Fruit fly (Drosophila melanogaster) whole organism, embryonic: ENCODE measurements around the gene crc.

Experiments
- Ada2b ChIP-seq: fragments of 200-800 bp; sonication (Bioruptor generic); IDR thresholded peaks from 2 replicates; pipeline ENCODE4 v1.3.6; 2022; ENCODE audit warnings: missing biosample characterization, missing genetic modification characterization
- Atf-2 ChIP-seq: fragments of 200-800 bp; sonication (Bioruptor generic); optimal IDR thresholded peaks from 2 replicates; lab custom pipeline; 2016; ENCODE audit warnings: missing biosample characterization, missing genetic modification characterization
- CG10274 ChIP-seq: fragments of 200-800 bp; sonication (Bioruptor generic); optimal IDR thresholded peaks from 3 replicates; lab custom pipeline; 2017; ENCODE audit warnings: missing biosample characterization, mild to moderate bottlenecking, missing genetic modification characterization
- CG10543 ChIP-seq: fragments of 200-800 bp; sonication (Bioruptor generic); optimal IDR thresholded peaks from 3 replicates; lab custom pipeline; 2017; ENCODE audit warnings: missing biosample characterization, mild to moderate bottlenecking, missing genetic modification characterization, moderate library complexity
- CG10654 ChIP-seq: fragments of 200-800 bp; sonication (Bioruptor generic); optimal IDR thresholded peaks from 2 replicates; lab custom pipeline; 2016; ENCODE audit warnings: missing biosample characterization, missing genetic modification characterization
- CG12769 ChIP-seq: fragments of 200-800 bp; sonication (Bioruptor generic); optimal IDR thresholded peaks from 2 replicates; lab custom pipeline; 2019; ENCODE audit warnings: missing biosample characterization, mild to moderate bottlenecking, missing genetic modification characterization, moderate library complexity
- CG13424 ChIP-seq: fragments of 200-800 bp; sonication (Bioruptor generic); optimal IDR thresholded peaks from 2 replicates; lab custom pipeline; 2019; ENCODE audit warnings: missing biosample characterization, mild to moderate bottlenecking, missing genetic modification characterization, moderate library complexity
- CG13624 ChIP-seq: fragments of 200-800 bp; sonication (Bioruptor generic); optimal IDR thresholded peaks from 2 replicates; lab custom pipeline; 2016; ENCODE audit warnings: missing biosample characterization, missing genetic modification characterization
- CG14667 ChIP-seq: fragments of 200-800 bp; sonication (Bioruptor generic); IDR thresholded peaks from 2 replicates; pipeline ENCODE4 v1.3.6; 2022; ENCODE audit warnings: missing biosample characterization, missing genetic modification characterization
- CG1602 ChIP-seq: fragments of 200-800 bp; sonication (Bioruptor generic); optimal IDR thresholded peaks from 3 replicates; lab custom pipeline; 2016; ENCODE audit warnings: missing biosample characterization, missing genetic modification characterization
- CG2199 ChIP-seq: fragments of 200-800 bp; sonication (Bioruptor generic); IDR thresholded peaks from 3 replicates; pipeline ENCODE4 v1.3.6; 2022; ENCODE audit warnings: missing biosample characterization, missing genetic modification characterization
- CG2889 ChIP-seq: fragments of 200-800 bp; sonication (Bioruptor generic); IDR thresholded peaks from 3 replicates; pipeline ENCODE4 v1.3.6; 2022; ENCODE audit warnings: missing biosample characterization, missing genetic modification characterization
- CG32532 ChIP-seq: fragments of 200-800 bp; sonication (Bioruptor generic); IDR thresholded peaks from 2 replicates; pipeline ENCODE4 v1.3.6; 2022; ENCODE audit warnings: missing biosample characterization, missing genetic modification characterization
- Dbx ChIP-seq: fragments of 200-800 bp; sonication (Bioruptor generic); IDR thresholded peaks from 3 replicates; pipeline ENCODE4 v1.3.6; 2022; ENCODE audit warnings: missing biosample characterization, missing genetic modification characterization
- Ets65A ChIP-seq: fragments of 200-800 bp; sonication (Bioruptor generic); peaks from one replicate; lab custom pipeline; 2016; ENCODE audit warnings: missing biosample characterization, missing genetic modification characterization
- GATAe ChIP-seq: fragments of 200-800 bp; sonication (Bioruptor generic); conservative IDR thresholded peaks from 2 replicates; pipeline ENCODE4 v1.3.6; 2022; ENCODE audit warnings: missing biosample characterization, missing genetic modification characterization
- HLHmδ ChIP-seq: fragments of 200-800 bp; sonication (Bioruptor generic); optimal IDR thresholded peaks from 2 replicates; lab custom pipeline; 2018; ENCODE audit warnings: missing biosample characterization, mild to moderate bottlenecking, missing genetic modification characterization, moderate library complexity
- Hr78 ChIP-seq, 2 experiments: fragments of 200-800 bp in 1 of 2; fragments of >200 bp in 1 of 2; sonication (Bioruptor generic) in 1 of 2; optimal IDR thresholded peaks; 2 replicates each; lab custom pipeline; 2017 to 2019; ENCODE audit warnings: missing biosample characterization in 2 of 2, missing genetic modification characterization in 2 of 2, mild to moderate bottlenecking in 1 of 2, moderate library complexity in 1 of 2
- MBD-R2 ChIP-seq: fragments of 200-800 bp; sonication (Bioruptor generic); IDR thresholded peaks from 2 replicates; pipeline ENCODE4 v1.3.6; 2022; ENCODE audit warnings: missing biosample characterization, missing genetic modification characterization
- Med ChIP-seq: fragments of 200-800 bp; sonication (Bioruptor generic); peaks from one replicate; lab custom pipeline; 2016; ENCODE audit warnings: missing biosample characterization, missing genetic modification characterization, mild to moderate bottlenecking, inconsistent platforms, moderate library complexity
- Meics ChIP-seq: fragments of 200-800 bp; sonication (Bioruptor generic); optimal IDR thresholded peaks from 2 replicates; lab custom pipeline; 2017; ENCODE audit warnings: missing biosample characterization, mild to moderate bottlenecking, missing genetic modification characterization
- Pdp1 ChIP-seq, 2 experiments: fragments of 200-800 bp; sonication (Bioruptor generic); optimal IDR thresholded peaks; 3 replicates each; lab custom pipeline; 2016; ENCODE audit warnings: missing biosample characterization in 2 of 2, missing genetic modification characterization in 2 of 2, mild to moderate bottlenecking in 1 of 2, moderate library complexity in 1 of 2
- Six4 ChIP-seq: fragments of 200-800 bp; sonication (Bioruptor generic); optimal IDR thresholded peaks from 2 replicates; lab custom pipeline; 2016; ENCODE audit warnings: missing biosample characterization, missing genetic modification characterization
- YL-1 ChIP-seq: fragments of 200-800 bp; sonication (Bioruptor generic); optimal IDR thresholded peaks from 3 replicates; lab custom pipeline; 2017; ENCODE audit warnings: missing biosample characterization, mild to moderate bottlenecking, missing genetic modification characterization
- chinmo ChIP-seq: fragments of 200-800 bp; sonication (Bioruptor generic); IDR thresholded peaks from 4 replicates; pipeline ENCODE4 v1.3.6; 2022; ENCODE audit warnings: missing biosample characterization, missing genetic modification characterization; ENCODE audit not compliant: partially characterized antibody
- cwo ChIP-seq: fragments of 200-800 bp; sonication (Bioruptor generic); optimal IDR thresholded peaks from 3 replicates; lab custom pipeline; 2017; ENCODE audit warnings: missing biosample characterization, missing genetic modification characterization, mild to moderate bottlenecking, moderate library complexity, missing genetic modification reagents
- dysf ChIP-seq: fragments of 200-800 bp; sonication (Bioruptor generic); IDR thresholded peaks from 3 replicates; pipeline ENCODE4 v1.3.6; 2022; ENCODE audit warnings: missing biosample characterization, missing genetic modification characterization
- ftz-f1 ChIP-seq: fragments of 200-800 bp; sonication (Bioruptor generic); optimal IDR thresholded peaks from 2 replicates; lab custom pipeline; 2016; ENCODE audit warnings: missing biosample characterization, missing genetic modification characterization
- grn ChIP-seq: fragments of 200-800 bp; sonication (Bioruptor generic); optimal IDR thresholded peaks from 3 replicates; lab custom pipeline; 2017; ENCODE audit warnings: missing biosample characterization, missing genetic modification characterization
- ham ChIP-seq: fragments of 200-800 bp; sonication (Bioruptor generic); IDR thresholded peaks from 2 replicates; pipeline ENCODE4 v1.3.6; 2022; ENCODE audit warnings: missing biosample characterization, missing genetic modification characterization
- lbe ChIP-seq: fragments of 200-800 bp; sonication (Bioruptor generic); optimal IDR thresholded peaks from 2 replicates; lab custom pipeline; 2016; ENCODE audit warnings: missing biosample characterization, mild to moderate bottlenecking, missing genetic modification characterization
- mirr ChIP-seq: fragments of 200-800 bp; sonication (Bioruptor generic); optimal IDR thresholded peaks from 3 replicates; lab custom pipeline; 2018; ENCODE audit warnings: missing biosample characterization, mild to moderate bottlenecking, missing genetic modification characterization
- onecut ChIP-seq: fragments of 200-800 bp; sonication (Bioruptor generic); IDR thresholded peaks from 2 replicates; pipeline ENCODE4 v1.3.6; 2022; ENCODE audit warnings: missing biosample characterization, missing genetic modification characterization
- pfk ChIP-seq: fragments of 200-800 bp; sonication (Bioruptor generic); optimal IDR thresholded peaks from 2 replicates; lab custom pipeline; 2018; ENCODE audit warnings: missing biosample characterization, mild to moderate bottlenecking, missing genetic modification characterization, moderate library complexity
- rib ChIP-seq: fragments of 200-800 bp; sonication (Bioruptor generic); IDR thresholded peaks from 2 replicates; pipeline ENCODE4 v1.3.6; 2022; ENCODE audit warnings: missing biosample characterization, missing genetic modification characterization
- schlank ChIP-seq: fragments of 200-800 bp; sonication (Bioruptor generic); optimal IDR thresholded peaks from 2 replicates; lab custom pipeline; 2018; ENCODE audit warnings: missing biosample characterization, mild to moderate bottlenecking, missing genetic modification characterization
- sd ChIP-seq: fragments of 200-800 bp; sonication (Bioruptor generic); optimal IDR thresholded peaks from 3 replicates; lab custom pipeline; 2018; ENCODE audit warnings: missing biosample characterization, mild to moderate bottlenecking, missing genetic modification characterization, moderate library complexity
- sens ChIP-seq: fragments of 200-800 bp; sonication (Bioruptor generic); peaks from one replicate; lab custom pipeline; 2016; ENCODE audit warnings: missing biosample characterization, missing genetic modification characterization
- shn ChIP-seq: fragments of 200-800 bp; sonication (Bioruptor generic); optimal IDR thresholded peaks from 3 replicates; lab custom pipeline; 2016; ENCODE audit warnings: missing biosample characterization, missing genetic modification characterization
- sisA ChIP-seq: fragments of 200-800 bp; sonication (Bioruptor generic); IDR thresholded peaks from 2 replicates; pipeline ENCODE4 v1.3.6; 2022; ENCODE audit warnings: missing biosample characterization, missing genetic modification characterization
- slp2 ChIP-seq: fragments of 200-800 bp; sonication (Bioruptor generic); optimal IDR thresholded peaks from 2 replicates; lab custom pipeline; 2016; ENCODE audit warnings: missing biosample characterization, missing genetic modification characterization
- sug ChIP-seq: fragments of 200-800 bp; optimal IDR thresholded peaks from 2 replicates; lab custom pipeline; 2019; ENCODE audit warnings: missing biosample characterization, mild to moderate bottlenecking, missing genetic modification characterization, moderate library complexity
- tin ChIP-seq: fragments of 200-800 bp; sonication (Bioruptor generic); optimal IDR thresholded peaks from 3 replicates; lab custom pipeline; 2016; ENCODE audit warnings: missing biosample characterization, missing genetic modification characterization
- tna ChIP-seq: fragments of 200-800 bp; sonication (Bioruptor generic); IDR thresholded peaks from 2 replicates; pipeline ENCODE4 v1.3.6; 2022; ENCODE audit warnings: missing biosample characterization, missing genetic modification characterization; ENCODE audit not compliant: partially characterized antibody
- ttk ChIP-seq: fragments of 200-800 bp; sonication (Bioruptor generic); IDR thresholded peaks from 2 replicates; pipeline ENCODE4 v2.1.2; 2022; ENCODE audit warnings: missing biosample characterization, missing genetic modification characterization

The crc gene

dm6 chr2L:21303655-21304532 lies 6.8 kb upstream of the crc start (continued):
- TF ChIP-seq Dbx (no peak), grn (GFP tag; lab: Kevin White, UChicago) (peak; percentile 15), CG10543 (GFP tag; lab: Kevin White, UChicago) (peak; percentile 67), mirr (GFP tag; lab: Kevin White, UChicago) (peak; percentile 70), GATAe (GFP tag; lab: Robert Waterston, UW) (peak; percentile 23; the same call in 1 of the 2 replicates), sd (tag; lab: Kevin White, UChicago) (peak; percentile 52), CG13624 (peak; percentile 5), Med (GFP tag; lab: Kevin White, UChicago) (peak; percentile 92), CG12769 (tag; lab: Kevin White, UChicago) (peak; percentile 13), CG10274 (GFP tag; lab: Kevin White, UChicago) (peak; percentile 93), CG1602 (GFP tag; lab: Kevin White, UChicago) (no peak)

- TF ChIP-seq sens (GFP tag; lab: Kevin White, UChicago) (peak; percentile 22), sd (tag; lab: Kevin White, UChicago) (peak; percentile 55), Six4 (GFP tag; lab: Kevin White, UChicago) (no peak), sisA (no peak), Pdp1 (GFP tag; optimal IDR thresholded peaks at IDR 0.05; lab: Kevin White, UChicago) (peak in 1 of 2 experiments; percentile 90), MBD-R2 (GFP tag; lab: Robert Waterston, UW) (no peak), Ets65A (GFP tag; lab: Kevin White, UChicago) (no peak)
Measured at dm6 chr2L:21304533-21304850, 6.2 kb upstream of the crc start.

dm6 chr2L:21307795-21308426 lies 2.8 kb upstream of the crc start:
- TF ChIP-seq pfk (GFP tag; lab: Kevin White, UChicago) (no peak), schlank (tag; lab: Kevin White, UChicago) (no peak), Atf-2 (GFP tag; lab: Kevin White, UChicago) (no peak), Pdp1 (GFP tag; optimal IDR thresholded peaks at IDR 0.05; lab: Kevin White, UChicago) (peak in 1 of 2 experiments; percentile 32), CG2889 (GFP tag; lab: Robert Waterston, UW) (no peak), ftz-f1 (GFP tag; lab: Kevin White, UChicago) (peak; percentile 52), lbe (no peak), CG32532 (GFP tag; lab: Robert Waterston, UW) (no peak), rib (GFP tag; lab: Robert Waterston, UW) (peak; percentile 10; the same call in 1 of the 2 replicates), Hr78 (GFP tag; optimal IDR thresholded peaks at IDR 0.05; lab: Kevin White, UChicago) (peak in 1 of 2 experiments; percentile 26), shn (GFP tag; lab: Kevin White, UChicago) (no peak), tin (GFP tag; lab: Kevin White, UChicago) (no peak), tna (GFP tag; lab: Robert Waterston, UW) (peak; percentile 49; the same call in 1 of the 2 replicates), sens (GFP tag; lab: Kevin White, UChicago) (peak; percentile 15), YL-1 (GFP tag; lab: Kevin White, UChicago) (no peak), HLHmδ (no peak), ham (GFP tag; lab: Robert Waterston, UW) (no peak), onecut (GFP tag; lab: Robert Waterston, UW) (no peak), sug (tag; lab: Kevin White, UChicago) (peak; percentile 85), CG14667 (GFP tag; lab: Robert Waterston, UW) (no peak), CG10654 (no peak), cwo (peak; percentile 90), Meics (GFP tag; lab: Kevin White, UChicago) (no peak), CG2199 (GFP tag; lab: Robert Waterston, UW) (peak; percentile 63; the same call in 1 of the 3 replicates), slp2 (GFP tag; lab: Kevin White, UChicago) (no peak), ttk (no peak), dysf (GFP tag; lab: Robert Waterston, UW) (no peak), chinmo (GFP tag; lab: Robert Waterston, UW) (0 out of 4 replicates have a peak, but pooled peaks have one; percentile 76), Ada2b (no peak), CG13424 (tag; lab: Kevin White, UChicago) (no peak)
